Worm (Caenorhabditis elegans) whole organism, early embryonic: ENCODE results near the gene C56G2.22.

ENCODE experiments used
- B0310.2 ChIP-seq: sonication (generic microtip); optimal IDR thresholded peaks from 2 replicates; lab custom pipeline; 2016; ENCODE audit warnings: mild to moderate bottlenecking, missing genetic modification characterization, missing compliant biosample characterization
- ama-1 ChIP-seq: fragments of 150-350 bp; optimal IDR thresholded peaks from 2 replicates; lab custom pipeline; 2014
- ceh-36 ChIP-seq: sonication (generic microtip); optimal IDR thresholded peaks from 2 replicates; lab custom pipeline; 2016; ENCODE audit warnings: missing genetic modification characterization, inconsistent platforms, missing compliant biosample characterization
- ets-7 ChIP-seq: sonication (generic microtip); optimal IDR thresholded peaks from 2 replicates; lab custom pipeline; 2016; ENCODE audit warnings: missing genotype, missing genetic modification characterization, missing compliant biosample characterization
- hmbx-1 ChIP-seq: sonication (generic microtip); optimal IDR thresholded peaks from 2 replicates; lab custom pipeline; 2016; ENCODE audit warnings: mild to moderate bottlenecking, missing genetic modification characterization, missing compliant biosample characterization
- hmg-4 ChIP-seq: fragments of 200-800 bp; sonication (Bioruptor generic); optimal IDR thresholded peaks from 2 replicates; lab custom pipeline; 2018; ENCODE audit warnings: mild to moderate bottlenecking, missing genetic modification characterization, missing compliant biosample characterization
- hnd-1 ChIP-seq: sonication (generic microtip); optimal IDR thresholded peaks from 2 replicates; lab custom pipeline; 2016; ENCODE audit warnings: missing genetic modification characterization, missing compliant biosample characterization
- pes-1 ChIP-seq: fragments of 200-800 bp; sonication (Bioruptor generic); IDR thresholded peaks from 2 replicates; pipeline ENCODE4 v1.3.6; 2022; ENCODE audit warnings: missing genetic modification reagents, missing genetic modification characterization, missing compliant biosample characterization
- sea-1 ChIP-seq: fragments of 200-800 bp; sonication (Bioruptor generic); conservative IDR thresholded peaks from 2 replicates; pipeline ENCODE4 v1.3.6; 2022; ENCODE audit warnings: missing genetic modification characterization, missing compliant biosample characterization
- tbx-11 ChIP-seq: fragments of 200-800 bp; sonication (Bioruptor generic); IDR thresholded peaks from 2 replicates; pipeline ENCODE4 v1.3.6; 2022; ENCODE audit warnings: missing genetic modification characterization, missing compliant biosample characterization
- tbx-37 ChIP-seq: fragments of 200-800 bp; sonication (Bioruptor generic); conservative IDR thresholded peaks from 2 replicates; pipeline ENCODE4 v1.3.6; 2022; ENCODE audit warnings: missing genetic modification reagents, missing genetic modification characterization, missing compliant biosample characterization
- tra-4 ChIP-seq: sonication (generic microtip); optimal IDR thresholded peaks from 2 replicates; lab custom pipeline; 2017; ENCODE audit warnings: missing genetic modification characterization, missing compliant biosample characterization

DNA sequence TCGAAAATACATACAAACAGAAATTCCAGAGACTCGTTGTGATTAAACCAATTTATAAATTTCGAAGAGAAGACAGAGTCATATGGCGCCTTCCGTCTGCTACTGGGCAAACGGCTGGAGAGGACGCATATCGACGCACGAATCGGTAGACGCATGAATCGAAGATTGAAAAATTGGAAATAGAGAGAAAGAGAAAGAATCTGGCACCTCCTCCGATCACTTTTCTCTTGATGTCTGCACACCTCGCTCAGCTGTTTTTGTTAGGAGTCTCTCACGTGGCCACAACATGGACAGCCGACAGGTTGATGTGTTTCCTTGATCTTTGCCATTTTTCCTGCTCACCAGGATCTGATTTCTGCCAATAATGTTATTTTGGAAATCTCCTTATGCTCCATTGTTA lies 13.9 kb downstream of the C56G2.22 start:
- TF ChIP-seq hmbx-1 (tag; lab: Kevin White, UChicago), result no peak
- no peak for TF ChIP-seq hnd-1 (tag; lab: Kevin White, UChicago)
- TF ChIP-seq pes-1 (GFP tag; lab: Robert Waterston, UW), result no peak
- TF ChIP-seq tbx-11, result no peak
- no peak for TF ChIP-seq sea-1 (GFP tag; lab: Robert Waterston, UW)
- no peak for TF ChIP-seq ama-1 (lab: Kevin White, UChicago)
- no peak for TF ChIP-seq B0310.2
- no peak for TF ChIP-seq hmg-4 (GFP tag; lab: Kevin White, UChicago)
- TF ChIP-seq tbx-37 (GFP tag; lab: Robert Waterston, UW), result no peak
- TF ChIP-seq tra-4, result no peak
- TF ChIP-seq ets-7 (tag; lab: Kevin White, UChicago), result no peak
- TF ChIP-seq ceh-36, result no peak
